Fruit fly (Drosophila melanogaster) whole organism: ENCODE data around the gene CG44153.

Source experiments
- CG8478 ChIP-seq: fragments of >200 bp; optimal IDR thresholded peaks from 2 replicates; lab custom pipeline; 2018; ENCODE audit warnings: inconsistent platforms
- Dll ChIP-seq: fragments of >200 bp; optimal IDR thresholded peaks from 2 replicates; lab custom pipeline; 2017
- EcR ChIP-seq, 2 experiments: fragments of >200 bp; optimal IDR thresholded peaks; 2 replicates each; lab custom pipeline; 2017; ENCODE audit warnings: missing biosample characterization in 2 of 2, missing genetic modification characterization in 2 of 2, missing genetic modification reagents in 2 of 2
- pan ChIP-seq: fragments of >200 bp; optimal IDR thresholded peaks from 2 replicates; lab custom pipeline; 2017
- psq ChIP-seq: fragments of >200 bp; optimal IDR thresholded peaks from 2 replicates; lab custom pipeline; 2017
- usp ChIP-seq: fragments of >200 bp; optimal IDR thresholded peaks from 2 replicates; lab custom pipeline; 2017; ENCODE audit warnings: missing biosample characterization, missing genetic modification characterization, mixed read lengths

Gene CG44153

DNA sequence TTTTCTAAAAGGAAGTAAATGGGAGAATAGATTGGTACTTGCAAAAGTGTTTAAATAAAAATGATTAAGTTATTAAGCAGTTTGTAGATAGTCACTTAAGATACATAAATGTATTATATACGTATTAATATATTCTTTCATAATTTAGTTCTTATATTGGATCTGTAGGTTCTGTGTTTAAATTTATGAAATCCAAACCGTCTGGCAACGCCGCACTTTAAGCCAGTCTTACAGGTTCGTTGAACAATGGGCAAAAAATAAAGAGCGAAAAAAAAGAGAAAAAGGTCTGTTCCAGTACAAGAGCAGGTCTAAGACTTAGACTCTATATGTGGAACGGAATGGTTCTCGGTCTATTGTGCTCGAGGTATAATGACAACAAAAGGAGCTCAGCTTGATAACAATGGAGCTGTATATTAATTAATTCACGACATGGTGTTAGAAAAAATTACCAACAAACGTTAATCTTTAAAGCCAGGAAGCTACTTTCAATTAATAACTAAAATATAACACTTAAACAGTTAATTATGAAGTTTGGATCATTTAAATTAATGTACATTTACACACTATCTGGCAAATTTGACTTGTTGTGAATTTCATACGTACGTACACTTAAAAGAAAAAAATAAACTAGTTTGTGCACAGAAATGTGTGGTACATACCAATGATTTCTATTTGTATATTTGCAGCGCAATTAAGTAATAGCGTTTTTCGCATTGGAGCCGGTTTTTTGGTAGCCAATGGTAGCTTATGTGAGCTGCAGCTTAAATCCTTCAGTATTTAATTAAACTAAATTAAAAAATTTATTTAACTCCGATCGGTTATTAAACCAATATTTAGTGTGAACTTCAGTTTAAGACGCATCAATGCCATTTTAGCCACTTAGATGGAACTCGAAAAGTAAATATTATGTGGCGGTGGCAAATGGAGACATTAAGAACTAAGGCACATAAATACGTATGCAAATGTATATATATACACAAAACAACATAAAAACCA, 29.0 kb upstream of the CG44153 start, which contains the start of gene CG5731:
CG5731 (minus strand) TSS at position 946 of the 996 bp plus-strand sequence.
- TF ChIP-seq psq (lab: Kevin White, UChicago) (no peak), pan (lab: Kevin White, UChicago) (no peak), usp (GFP tag; lab: Kevin White, UChicago) (no peak), Dll (no peak), EcR (GFP tag; optimal IDR thresholded peaks at IDR 0.05; lab: Kevin White, UChicago) (no peak), CG8478 (no peak)

DNA sequence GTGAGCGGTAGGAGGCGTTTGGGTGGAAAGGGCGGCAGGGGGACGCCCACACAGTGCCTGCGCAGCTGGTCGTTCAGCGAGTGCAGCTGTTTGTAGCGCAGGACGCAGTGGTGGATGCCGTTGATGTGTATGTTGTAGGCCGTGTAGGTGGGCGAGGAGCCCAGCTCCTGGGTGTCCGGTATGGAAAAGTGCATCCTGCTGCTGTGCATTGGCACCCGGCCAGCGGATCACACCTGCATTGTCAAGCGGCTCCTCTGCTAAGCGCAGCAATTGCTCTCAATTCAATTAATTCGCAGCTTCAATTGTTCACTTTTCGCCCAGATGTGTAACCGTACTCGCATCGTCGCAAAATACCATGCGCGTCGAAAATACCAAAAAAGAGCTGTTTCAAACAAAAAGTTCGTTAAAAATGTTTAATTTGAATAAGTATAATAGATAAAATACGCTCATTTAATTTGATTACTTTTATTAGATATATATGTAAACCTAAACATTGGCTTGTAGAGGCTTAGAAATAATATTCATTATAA, 26.6 kb upstream of the CG44153 start, which contains the start of gene Snx17:
Snx17 (minus strand) TSS at position 329 of the 530 bp plus-strand sequence.
- TF ChIP-seq EcR (GFP tag; optimal IDR thresholded peaks at IDR 0.05; lab: Kevin White, UChicago) (no peak), pan (lab: Kevin White, UChicago) (no peak), CG8478 (no peak), Dll (no peak), psq (lab: Kevin White, UChicago) (no peak), usp (GFP tag; lab: Kevin White, UChicago) (no peak)

DNA sequence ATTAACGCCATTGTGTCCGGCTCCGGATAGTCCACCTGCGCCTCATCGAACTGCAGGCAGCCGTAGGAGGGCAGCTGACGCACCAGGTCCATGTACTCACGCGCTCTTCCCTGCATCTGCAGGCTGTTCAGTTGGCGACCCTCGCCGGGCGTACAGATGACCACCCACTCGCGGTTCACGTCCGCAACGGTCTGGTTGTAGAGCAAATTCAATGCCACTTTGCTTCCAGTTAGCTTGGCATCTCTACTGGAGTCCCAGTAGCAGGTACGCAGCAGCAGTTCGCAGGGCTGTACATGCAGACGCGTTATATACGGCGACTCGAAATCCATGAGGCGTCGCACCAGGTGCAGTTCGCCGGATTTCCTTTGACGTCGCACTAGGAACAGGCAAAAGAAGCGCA, 25.9 kb upstream of the CG44153 start:
- TF ChIP-seq psq (lab: Kevin White, UChicago) (no peak), pan (lab: Kevin White, UChicago) (no peak), Dll (no peak), EcR (GFP tag; optimal IDR thresholded peaks at IDR 0.05; lab: Kevin White, UChicago) (no peak), CG8478 (no peak), usp (GFP tag; lab: Kevin White, UChicago) (no peak)

DNA sequence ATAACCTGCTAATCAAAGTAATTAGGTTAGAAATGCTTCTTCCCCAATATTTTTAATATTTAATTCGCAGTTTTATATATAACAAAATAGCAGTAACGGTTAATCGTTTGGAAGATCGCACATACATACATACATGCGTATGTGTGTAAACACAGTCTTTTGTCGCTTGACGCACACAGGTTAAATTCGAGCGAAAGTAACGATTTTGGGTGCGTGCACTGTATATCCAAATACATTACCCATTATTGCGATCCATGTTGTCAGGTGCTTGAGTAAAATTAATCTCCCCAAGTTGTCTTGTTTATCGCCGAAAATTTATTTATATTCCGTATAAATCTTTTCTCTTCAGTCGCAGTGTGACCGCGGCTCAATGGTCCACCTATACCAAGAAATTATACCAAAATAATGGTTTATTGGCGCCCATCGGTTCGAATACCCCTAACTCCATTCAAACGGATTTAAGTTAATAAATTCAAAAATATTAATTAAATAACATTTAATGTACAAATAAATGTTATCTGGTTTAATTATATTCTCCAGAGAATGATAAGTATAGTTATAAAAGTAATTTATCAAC, 24.0 kb upstream of the CG44153 start, which contains the start of gene CG34159:
CG34159 (minus strand) TSS at position 385 of the 577 bp plus-strand sequence.
- TF ChIP-seq pan (lab: Kevin White, UChicago) (no peak), usp (GFP tag; lab: Kevin White, UChicago) (no peak), psq (lab: Kevin White, UChicago) (no peak), EcR (GFP tag; optimal IDR thresholded peaks at IDR 0.05; lab: Kevin White, UChicago) (no peak), CG8478 (no peak), Dll (no peak)

DNA sequence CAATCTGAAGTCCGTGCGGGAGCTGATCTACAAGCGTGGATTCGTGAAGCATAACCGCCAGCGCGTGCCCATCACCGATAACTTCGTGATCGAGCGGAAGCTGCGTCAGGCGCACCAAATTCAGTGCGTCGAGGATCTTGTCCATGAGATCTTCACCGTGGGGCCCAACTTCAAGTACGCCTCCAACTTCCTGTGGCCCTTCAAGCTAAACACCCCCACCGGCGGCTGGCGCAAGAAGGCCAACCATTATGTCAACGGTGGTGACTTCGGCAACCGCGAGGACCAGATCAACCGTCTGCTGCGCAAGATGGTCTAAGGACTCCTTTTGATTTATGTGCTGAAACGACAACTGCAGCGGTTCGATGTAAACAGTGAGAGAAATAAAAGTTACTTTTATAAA, 21.7 kb upstream of the CG44153 start:
- TF ChIP-seq pan (lab: Kevin White, UChicago) (no peak), usp (GFP tag; lab: Kevin White, UChicago) (no peak), CG8478 (no peak), EcR (GFP tag; optimal IDR thresholded peaks at IDR 0.05; lab: Kevin White, UChicago) (no peak), Dll (no peak), psq (lab: Kevin White, UChicago) (no peak)

DNA sequence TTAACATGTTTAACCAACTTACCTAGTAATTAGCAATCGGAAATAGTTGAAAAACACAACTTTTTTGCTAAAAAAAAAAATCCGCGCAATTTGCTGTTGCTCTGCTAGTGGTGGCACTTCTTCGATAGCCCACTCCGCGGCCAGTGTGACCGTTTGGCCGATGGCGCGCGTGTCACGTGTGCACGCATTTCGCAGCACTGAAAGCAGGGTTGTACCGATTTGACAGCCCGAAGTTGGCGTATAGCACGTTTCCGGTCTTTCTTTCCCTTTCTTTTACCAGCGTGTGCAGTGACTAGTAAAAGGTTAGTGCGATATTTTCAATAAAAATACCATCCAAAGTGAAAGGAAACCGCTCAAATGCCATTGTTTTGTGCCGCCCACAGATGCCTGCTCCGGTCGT, 20.8 kb upstream of the CG44153 start, which contains the start of the genes Ripalpha and RpL7:
Ripalpha (minus strand) TSS at position 128 of the 400 bp plus-strand sequence.
RpL7 (plus strand) TSS at position 158 of the 400 bp plus-strand sequence.
- TF ChIP-seq Dll, result no peak
- TF ChIP-seq pan (lab: Kevin White, UChicago), result no peak
- TF ChIP-seq EcR (GFP tag; optimal IDR thresholded peaks at IDR 0.05; lab: Kevin White, UChicago), result no peak

DNA sequence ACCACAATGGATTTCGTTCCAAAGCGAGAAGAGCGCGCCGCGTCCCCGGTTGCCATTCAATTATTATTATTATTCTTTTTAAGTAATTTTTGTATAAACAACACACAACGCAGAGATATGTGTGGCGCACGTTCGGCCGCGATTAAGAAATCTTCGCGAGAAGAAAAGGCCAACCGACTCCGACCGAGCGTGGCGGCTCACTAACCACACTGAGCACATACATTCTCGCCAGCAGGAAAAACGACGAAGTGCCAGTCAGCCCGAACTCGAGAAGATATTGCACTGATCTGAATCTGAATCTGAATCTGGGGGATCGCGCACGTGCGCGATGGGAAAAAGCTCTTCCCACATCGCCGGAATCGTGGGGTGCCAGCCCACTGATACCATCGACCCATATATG, 18.9 kb upstream of the CG44153 start, which contains the start of gene Sur:
Sur (minus strand) TSS at position 207 of the 400 bp plus-strand sequence.
- no peak for TF ChIP-seq pan (lab: Kevin White, UChicago)
- TF ChIP-seq psq (lab: Kevin White, UChicago), result no peak

DNA sequence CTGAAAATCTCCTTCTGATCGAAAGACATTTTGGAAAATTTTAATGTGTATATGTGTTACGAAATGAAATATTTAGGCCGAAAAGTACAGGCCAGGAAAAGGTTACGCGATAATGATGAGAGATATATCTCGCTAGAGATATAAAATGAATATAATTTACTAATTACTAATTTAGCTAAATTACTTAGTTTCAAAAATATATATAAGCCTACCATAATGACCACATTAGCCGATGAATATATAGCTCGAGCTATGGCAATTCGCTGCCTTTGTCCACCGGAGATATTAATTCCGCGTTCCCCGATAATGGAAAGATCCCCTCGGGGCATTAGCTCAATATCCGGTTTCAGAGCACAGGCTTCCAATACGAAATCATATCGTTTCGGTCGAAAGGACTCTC, 11.3 kb upstream of the CG44153 start, which contains the start of gene Fum4:
Fum4 (minus strand) TSS at position 101 of the 400 bp plus-strand sequence.
- TF ChIP-seq psq (lab: Kevin White, UChicago), result no peak
- no peak for TF ChIP-seq Dll
- no peak for TF ChIP-seq usp (GFP tag; lab: Kevin White, UChicago)
- no peak for TF ChIP-seq CG8478
- no peak for TF ChIP-seq pan (lab: Kevin White, UChicago)

DNA sequence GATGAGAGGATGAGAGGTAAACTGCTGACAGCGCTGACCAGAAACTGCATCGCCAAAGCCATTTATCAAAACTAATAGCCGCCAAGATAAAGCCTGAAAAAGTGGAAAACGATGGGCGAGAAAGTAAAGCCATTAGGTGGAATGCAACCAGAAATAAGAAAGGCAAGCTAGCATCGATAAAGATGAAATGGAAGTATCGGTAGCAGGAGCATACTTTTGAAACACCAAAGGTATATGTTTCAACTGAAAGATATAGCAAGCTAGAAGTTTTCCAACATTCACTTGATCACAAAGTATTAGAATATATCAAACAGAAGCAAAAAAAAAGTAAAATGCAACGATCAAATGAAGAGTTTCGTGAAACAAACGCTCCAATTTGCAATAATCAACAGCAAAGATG, 7.7 kb downstream of the CG44153 start, which contains the start of gene CG13137:
CG13137 (plus strand) TSS at position 301 of the 400 bp plus-strand sequence.
- no peak for TF ChIP-seq pan (lab: Kevin White, UChicago)
- TF ChIP-seq CG8478, result no peak

DNA sequence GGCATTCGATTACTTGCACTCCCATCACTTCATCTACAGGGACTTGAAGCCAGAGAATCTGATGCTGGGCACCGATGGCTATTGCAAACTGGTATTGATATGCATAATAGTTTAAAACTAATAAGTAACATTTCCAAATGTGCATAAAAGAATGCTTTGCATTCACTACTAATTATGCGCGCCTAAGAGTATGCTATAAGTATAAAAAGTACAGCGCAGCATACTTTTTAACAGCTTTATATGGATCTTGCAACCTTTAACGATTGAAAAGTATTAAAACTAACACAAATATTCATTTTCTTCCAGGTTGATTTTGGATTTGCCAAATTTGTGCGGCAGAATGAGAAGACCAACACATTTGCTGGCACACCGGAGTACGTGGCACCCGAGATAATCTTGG, 25.7 kb downstream of the CG44153 start:
- TF ChIP-seq pan (lab: Kevin White, UChicago), result no peak
- TF ChIP-seq EcR (GFP tag; optimal IDR thresholded peaks at IDR 0.05; lab: Kevin White, UChicago), result no peak
- no peak for TF ChIP-seq Dll
- TF ChIP-seq CG8478, result no peak

DNA sequence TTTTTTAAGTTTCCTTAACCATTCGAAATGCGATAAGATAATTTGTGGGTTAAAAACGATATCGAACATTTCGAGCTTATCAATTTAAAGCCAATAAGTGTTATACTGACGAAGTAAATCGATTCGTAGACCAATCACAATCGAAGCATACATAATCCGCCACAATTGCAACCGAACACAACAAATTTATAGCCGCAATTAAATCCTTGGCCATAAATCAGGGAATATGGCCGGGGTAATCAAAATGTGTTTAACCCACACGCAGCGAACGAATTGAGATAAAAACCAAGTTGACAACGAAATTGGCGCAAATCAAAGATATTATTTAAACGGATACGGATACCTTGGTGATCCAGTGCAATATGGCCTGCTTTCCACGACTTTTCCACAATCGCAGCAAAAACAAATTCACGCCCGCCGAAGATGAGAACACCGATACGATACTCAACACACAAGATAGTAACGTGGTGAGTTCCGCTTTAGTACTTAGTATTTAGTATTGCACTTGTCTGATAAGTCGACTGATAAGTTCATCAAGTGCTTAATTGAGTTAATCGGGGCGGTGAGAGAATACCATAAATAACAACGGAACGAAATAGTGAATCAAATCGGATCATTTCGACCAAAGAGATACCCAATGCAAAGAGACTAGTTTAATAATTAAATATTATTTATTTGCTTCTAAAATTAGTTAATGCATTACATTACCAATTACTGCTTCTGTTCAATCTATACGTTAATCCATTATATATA, 33.2 kb downstream of the CG44153 start:
- no peak for TF ChIP-seq psq (lab: Kevin White, UChicago)
- no peak for TF ChIP-seq CG8478
- TF ChIP-seq pan (lab: Kevin White, UChicago), result no peak
- TF ChIP-seq EcR (GFP tag; optimal IDR thresholded peaks at IDR 0.05; lab: Kevin White, UChicago), result no peak
- TF ChIP-seq Dll, result no peak
- TF ChIP-seq usp (GFP tag; lab: Kevin White, UChicago), result no peak
